Worm (Caenorhabditis elegans): ENCODE data around the gene Y54G2A.76.
A peak's percentile ranks its signal among the peaks of the same experiment; 100 is the strongest.

Gene Y54G2A.76

ce11 chrIV:2832587-2832986, 23.4 kb downstream of the Y54G2A.76 start, which contains the start of the genes Y54G2A.48 and pudl-1:
Gene Y54G2A.48 (minus strand): TSS chrIV:2832687.
Gene pudl-1 (plus strand): TSS chrIV:2832906.
- TF ChIP-seq gei-8 (GFP tag; optimal IDR thresholded peaks at IDR 0.05) (no peak), ceh-32 (tag; optimal IDR thresholded peaks at IDR 0.05; ENCODE audit: poor library complexity) (no peak), zip-11 (GFP tag; IDR thresholded peaks at IDR 0.05) (no peak), jun-1 (tag; optimal IDR thresholded peaks at IDR 0.05) (no peak), duxl-1 (tag; optimal IDR thresholded peaks at IDR 0.05; ENCODE audit: poor library complexity) (no peak), lin-29 (GFP tag; IDR thresholded peaks at IDR 0.05) (no peak), zip-2 (tag; optimal IDR thresholded peaks at IDR 0.05) (no peak)

- no peak for TF ChIP-seq php-3 (GFP tag; IDR thresholded peaks at IDR 0.05)
- TF ChIP-seq aly-2 (tag; optimal IDR thresholded peaks at IDR 0.05), result no peak
Measured at ce11 chrIV:2834516-2834915, 25.3 kb downstream of the Y54G2A.76 start, which contains the start of gene pudl-2. Gene pudl-2 (plus strand): TSS chrIV:2834816.

- no peak for TF ChIP-seq dmd-6 (GFP tag; IDR thresholded peaks at IDR 0.05)
- TF ChIP-seq daf-16 (GFP tag; optimal IDR thresholded peaks at IDR 0.05), result no peak
- TF ChIP-seq daf-16 (tag; optimal IDR thresholded peaks at IDR 0.05), result peak; percentile 27
- no peak for TF ChIP-seq Y75B8A.6 (GFP tag; IDR thresholded peaks at IDR 0.05)
- TF ChIP-seq lsy-2 (tag; optimal IDR thresholded peaks at IDR 0.05), result no peak
- no peak for TF ChIP-seq ceh-82 (tag; optimal IDR thresholded peaks at IDR 0.05)
Measured at ce11 chrIV:2835364-2835763, 26.2 kb downstream of the Y54G2A.76 start, which contains the start of gene clec-82. Gene clec-82 (plus strand): TSS chrIV:2835664.

- no peak for TF ChIP-seq dmd-6 (GFP tag; IDR thresholded peaks at IDR 0.05)
- TF ChIP-seq dve-1 (tag; optimal IDR thresholded peaks at IDR 0.05; ENCODE audit: insufficient read depth), result no peak
- TF ChIP-seq ZK546.5 (tag; optimal IDR thresholded peaks at IDR 0.05), result no peak
- no peak for TF ChIP-seq daf-16 (GFP tag; optimal IDR thresholded peaks at IDR 0.05)
- peak; percentile 27 for TF ChIP-seq daf-16 (tag; optimal IDR thresholded peaks at IDR 0.05)
- no peak for TF ChIP-seq ctbp-1 (GFP tag; IDR thresholded peaks at IDR 0.05)
- TF ChIP-seq nhr-28 (tag; optimal IDR thresholded peaks at IDR 0.05), result peak; percentile 65
- TF ChIP-seq zip-11 (GFP tag; IDR thresholded peaks at IDR 0.05), result no peak
- TF ChIP-seq arid-1 (GFP tag; conservative IDR thresholded peaks at IDR 0.05), result no peak
- TF ChIP-seq lin-39 (tag; optimal IDR thresholded peaks at IDR 0.05), result no peak
Measured at ce11 chrIV:2838308-2838707, 29.1 kb downstream of the Y54G2A.76 start, which contains the start of gene Y54G2A.7. Gene Y54G2A.7 (plus strand): TSS chrIV:2838608.

- no peak for TF ChIP-seq skn-1 (tag; optimal IDR thresholded peaks at IDR 0.05)
- no peak for TF ChIP-seq unc-39 (tag; optimal IDR thresholded peaks at IDR 0.05)
- no peak for TF ChIP-seq ces-1 (GFP tag; optimal IDR thresholded peaks at IDR 0.05)
- peak; percentile 29 for TF ChIP-seq dve-1 (tag; optimal IDR thresholded peaks at IDR 0.05; ENCODE audit: insufficient read depth)
- no peak for TF ChIP-seq D1046.2 (GFP tag; IDR thresholded peaks at IDR 0.05)
- no peak for TF ChIP-seq ctbp-1 (GFP tag; IDR thresholded peaks at IDR 0.05)
- TF ChIP-seq dpl-1 (GFP tag; optimal IDR thresholded peaks at IDR 0.05), result no peak
- TF ChIP-seq nhr-10 (tag; optimal IDR thresholded peaks at IDR 0.05), result no peak
- TF ChIP-seq mes-2 (tag; optimal IDR thresholded peaks at IDR 0.05; ENCODE audit: poor library complexity, severe bottlenecking), result no peak
- no peak for TF ChIP-seq F10B5.3 (tag; optimal IDR thresholded peaks at IDR 0.05)
- TF ChIP-seq lin-1 (GFP tag; IDR thresholded peaks at IDR 0.05), result no peak
- no peak for TF ChIP-seq zip-2 (tag; optimal IDR thresholded peaks at IDR 0.05)
- no peak for TF ChIP-seq lim-7 (GFP tag; IDR thresholded peaks at IDR 0.05)
- no peak for TF ChIP-seq Y48G9A.11 (GFP tag; IDR thresholded peaks at IDR 0.05)
- no peak for TF ChIP-seq ceh-82 (tag; optimal IDR thresholded peaks at IDR 0.05)
- no peak for TF ChIP-seq zag-1 (tag; optimal IDR thresholded peaks at IDR 0.05)
- no peak for TF ChIP-seq hlh-30 (tag; optimal IDR thresholded peaks at IDR 0.05; ENCODE audit: insufficient read depth)
- peak; percentile 55 for TF ChIP-seq dmd-6 (GFP tag; IDR thresholded peaks at IDR 0.05)
- peak; percentile 58 for TF ChIP-seq pqm-1 (tag; optimal IDR thresholded peaks at IDR 0.05)
- no peak for TF ChIP-seq sdz-12 (GFP tag; optimal IDR thresholded peaks at IDR 0.05)
- TF ChIP-seq spr-3 (GFP tag; optimal IDR thresholded peaks at IDR 0.05), result no peak
- TF ChIP-seq T20F7.1 (GFP tag; optimal IDR thresholded peaks at IDR 0.05), result no peak
- no peak for TF ChIP-seq daf-12 (tag; optimal IDR thresholded peaks at IDR 0.05)
- TF ChIP-seq nhr-237 (tag; optimal IDR thresholded peaks at IDR 0.05), result no peak
- TF ChIP-seq mxl-2 (GFP tag; conservative IDR thresholded peaks at IDR 0.05), result no peak
- no peak for TF ChIP-seq egl-43 (GFP tag; IDR thresholded peaks at IDR 0.05)
- no peak for TF ChIP-seq ceh-28 (tag; optimal IDR thresholded peaks at IDR 0.05)
Measured at ce11 chrIV:2841260-2841659, 32.0 kb downstream of the Y54G2A.76 start, which contains the start of gene clec-83. Gene clec-83 (minus strand): TSS chrIV:2841472.

All from whole organism, L4 larva.